Fruit fly (Drosophila melanogaster) whole organism, prepupa: ENCODE data around the gene CG14664.

Experiments
- CG7368 ChIP-seq: fragments of 200-800 bp; sonication (Bioruptor generic); optimal IDR thresholded peaks from 3 replicates; lab custom pipeline; 2016; ENCODE audit warnings: missing biosample characterization, missing genetic modification characterization
- CG8319 ChIP-seq: fragments of 200-800 bp; sonication (Bioruptor generic); optimal IDR thresholded peaks from 3 replicates; lab custom pipeline; 2016; ENCODE audit warnings: missing biosample characterization, missing genetic modification characterization
- Hr38 ChIP-seq: sonication (Bioruptor generic); optimal IDR thresholded peaks from 2 replicates; lab custom pipeline; 2016; ENCODE audit warnings: missing biosample characterization, missing genetic modification characterization
- dsx ChIP-seq: fragments of 200-800 bp; optimal IDR thresholded peaks from 3 replicates; lab custom pipeline; 2019; ENCODE audit warnings: missing biosample characterization, mild to moderate bottlenecking, missing genetic modification characterization, moderate library complexity; ENCODE audit not compliant: poor library complexity, severe bottlenecking
- net ChIP-seq: fragments of 200-800 bp; sonication (Bioruptor generic); optimal IDR thresholded peaks from 3 replicates; lab custom pipeline; 2016; ENCODE audit warnings: missing biosample characterization, missing genetic modification characterization

DNA sequence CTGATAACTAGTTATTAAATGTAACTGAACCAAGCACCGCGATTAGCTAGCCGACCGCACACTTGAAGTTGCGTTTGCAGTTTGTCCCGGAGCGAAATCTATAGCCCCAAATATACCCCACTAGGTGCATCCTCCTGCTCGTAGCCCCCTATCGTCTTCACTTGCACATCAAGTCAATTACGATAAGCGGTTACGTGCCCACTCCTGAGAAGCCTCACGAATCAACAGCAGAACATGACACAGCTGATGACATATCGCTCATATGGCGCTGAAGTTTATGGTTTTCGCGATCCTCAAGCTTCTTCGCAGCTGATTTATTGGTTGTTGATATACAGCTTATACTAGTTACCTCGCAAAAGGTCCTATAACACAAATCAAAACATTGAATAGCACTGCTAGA is 37.3 kb downstream of the CG14664 start:
- TF ChIP-seq Hr38: no peak
- TF ChIP-seq net (GFP tag; lab: Kevin White, UChicago): no peak
- TF ChIP-seq dsx (GFP tag; lab: Kevin White, UChicago): no peak
- no peak for TF ChIP-seq CG8319 (GFP tag; lab: Kevin White, UChicago)
- TF ChIP-seq CG7368 (GFP tag; lab: Kevin White, UChicago): no peak
